Fruit fly (Drosophila melanogaster) whole organism, embryonic: ENCODE measurements around the gene rempA.

ENCODE experiments used
- Ada2b ChIP-seq: fragments of 200-800 bp; sonication (Bioruptor generic); IDR thresholded peaks from 2 replicates; pipeline ENCODE4 v1.3.6; 2022; ENCODE audit warnings: missing biosample characterization, missing genetic modification characterization
- Aef1 ChIP-seq: fragments of 200-800 bp; sonication (Bioruptor generic); IDR thresholded peaks from 3 replicates; pipeline ENCODE4 v1.3.6; 2022; ENCODE audit warnings: missing biosample characterization, missing genetic modification characterization
- Atf3 ChIP-seq: fragments of 200-800 bp; sonication (Bioruptor generic); optimal IDR thresholded peaks from 3 replicates; lab custom pipeline; 2016; ENCODE audit warnings: missing biosample characterization, missing genetic modification characterization
- CG11247 ChIP-seq: fragments of 200-800 bp; sonication (Bioruptor generic); IDR thresholded peaks from 2 replicates; pipeline ENCODE4 v1.3.6; 2022; ENCODE audit warnings: missing biosample characterization, missing genetic modification characterization
- CG11723 ChIP-seq: fragments of 200-800 bp; sonication (Bioruptor generic); optimal IDR thresholded peaks from 2 replicates; lab custom pipeline; 2017; ENCODE audit warnings: missing biosample characterization, mild to moderate bottlenecking, missing genetic modification characterization
- CG12391 ChIP-seq: fragments of 200-800 bp; sonication (Bioruptor generic); optimal IDR thresholded peaks from 3 replicates; lab custom pipeline; 2018; ENCODE audit warnings: missing biosample characterization, mild to moderate bottlenecking, missing genetic modification characterization, moderate library complexity
- CG12744 ChIP-seq: fragments of 200-800 bp; sonication (Bioruptor generic); optimal IDR thresholded peaks from 2 replicates; lab custom pipeline; 2016; ENCODE audit warnings: missing biosample characterization, missing genetic modification characterization
- CG13287 ChIP-seq: fragments of 200-800 bp; sonication (Bioruptor generic); IDR thresholded peaks from 2 replicates; pipeline ENCODE4 v1.3.6; 2022; ENCODE audit warnings: missing biosample characterization, missing genetic modification characterization; ENCODE audit not compliant: partially characterized antibody
- CG13894 ChIP-seq: fragments of 200-800 bp; sonication (Bioruptor generic); optimal IDR thresholded peaks from 3 replicates; lab custom pipeline; 2018; ENCODE audit warnings: missing biosample characterization, mild to moderate bottlenecking, missing genetic modification characterization, moderate library complexity
- CG14441 ChIP-seq: fragments of 200-800 bp; sonication (Bioruptor generic); IDR thresholded peaks from 2 replicates; pipeline ENCODE4 v1.3.6; 2022; ENCODE audit warnings: missing biosample characterization, missing genetic modification characterization
- CG17359 ChIP-seq: fragments of 200-800 bp; sonication (Bioruptor generic); optimal IDR thresholded peaks from 3 replicates; lab custom pipeline; 2018; ENCODE audit warnings: missing biosample characterization, mild to moderate bottlenecking, missing genetic modification characterization, moderate library complexity
- CG17912 ChIP-seq: fragments of 200-800 bp; sonication (Bioruptor generic); optimal IDR thresholded peaks from 2 replicates; lab custom pipeline; 2018; ENCODE audit warnings: missing biosample characterization, mild to moderate bottlenecking, missing genetic modification characterization
- CG1832 ChIP-seq: fragments of 200-800 bp; sonication (Bioruptor generic); optimal IDR thresholded peaks from 2 replicates; lab custom pipeline; 2017; ENCODE audit warnings: missing biosample characterization, mild to moderate bottlenecking, missing genetic modification characterization, inconsistent platforms
- CG31441 ChIP-seq: fragments of 200-800 bp; sonication (Bioruptor generic); IDR thresholded peaks from 2 replicates; pipeline ENCODE4 v1.3.6; 2022; ENCODE audit warnings: missing biosample characterization, missing genetic modification characterization
- CG6683 ChIP-seq: fragments of 200-800 bp; sonication (Bioruptor generic); optimal IDR thresholded peaks from 2 replicates; lab custom pipeline; 2017; ENCODE audit warnings: missing biosample characterization, mild to moderate bottlenecking, missing genetic modification characterization, missing genetic modification reagents
- CG6854 ChIP-seq: fragments of 200-800 bp; sonication (Bioruptor generic); optimal IDR thresholded peaks from 3 replicates; lab custom pipeline; 2017; ENCODE audit warnings: missing biosample characterization, mild to moderate bottlenecking, missing genetic modification characterization
- CG7987 ChIP-seq: fragments of 200-800 bp; sonication (Bioruptor generic); optimal IDR thresholded peaks from 2 replicates; lab custom pipeline; 2018; ENCODE audit warnings: missing biosample characterization, mild to moderate bottlenecking, missing genetic modification characterization, moderate library complexity
- CG8089 ChIP-seq: fragments of 200-800 bp; sonication (Bioruptor generic); optimal IDR thresholded peaks from 3 replicates; lab custom pipeline; 2016; ENCODE audit warnings: missing biosample characterization, missing genetic modification characterization
- Dref ChIP-seq: fragments of 200-800 bp; sonication (Bioruptor generic); IDR thresholded peaks from 2 replicates; pipeline ENCODE4 v1.3.6; 2022; ENCODE audit warnings: missing biosample characterization, missing genetic modification characterization
- Hr39 ChIP-seq: fragments of >200 bp; optimal IDR thresholded peaks from 2 replicates; lab custom pipeline; 2017
- Med ChIP-seq: fragments of 200-800 bp; sonication (Bioruptor generic); peaks from one replicate; lab custom pipeline; 2016; ENCODE audit warnings: missing biosample characterization, missing genetic modification characterization, mild to moderate bottlenecking, inconsistent platforms, moderate library complexity
- NK7.1 ChIP-seq: fragments of 200-800 bp; sonication (Bioruptor generic); optimal IDR thresholded peaks from 3 replicates; lab custom pipeline; 2016; ENCODE audit warnings: missing biosample characterization, missing genetic modification characterization
- Nf-YB ChIP-seq: fragments of 200-800 bp; sonication (Bioruptor generic); optimal IDR thresholded peaks from 3 replicates; lab custom pipeline; 2019; ENCODE audit warnings: missing biosample characterization, mild to moderate bottlenecking, missing genetic modification characterization, moderate library complexity
- NfI ChIP-seq: fragments of 200-800 bp; sonication (Bioruptor generic); optimal IDR thresholded peaks from 3 replicates; lab custom pipeline; 2018; ENCODE audit warnings: missing biosample characterization, mild to moderate bottlenecking, missing genetic modification characterization, moderate library complexity
- Optix ChIP-seq: fragments of 200-800 bp; sonication (Bioruptor generic); IDR thresholded peaks from 3 replicates; pipeline ENCODE4 v1.3.6; 2022; ENCODE audit warnings: missing biosample characterization, missing genetic modification characterization
- Sox100B ChIP-seq: fragments of 200-800 bp; sonication (Bioruptor generic); optimal IDR thresholded peaks from 3 replicates; lab custom pipeline; 2018; ENCODE audit warnings: missing biosample characterization, mild to moderate bottlenecking, missing genetic modification characterization
- Stat92E ChIP-seq, 3 experiments: fragments of >200 bp in 2 of 3; fragments of 200-800 bp in 1 of 3; sonication (Bioruptor generic) in 1 of 3; optimal IDR thresholded peaks; 2 replicates each; lab custom pipeline; 2017 to 2019; ENCODE audit warnings: missing biosample characterization in 3 of 3, missing genetic modification characterization in 3 of 3, mild to moderate bottlenecking in 1 of 3, moderate library complexity in 1 of 3
- abd-A ChIP-seq: fragments of 200-800 bp; sonication (Bioruptor generic); optimal IDR thresholded peaks from 3 replicates; lab custom pipeline; 2019; ENCODE audit warnings: missing biosample characterization, mild to moderate bottlenecking, missing genetic modification characterization, moderate library complexity
- bab2 ChIP-seq: fragments of 200-800 bp; sonication (Bioruptor generic); optimal IDR thresholded peaks from 2 replicates; lab custom pipeline; 2016; ENCODE audit warnings: missing biosample characterization, missing genetic modification characterization
- ci ChIP-seq: fragments of 200-800 bp; sonication (Bioruptor generic); IDR thresholded peaks from 3 replicates; pipeline ENCODE4 v1.3.6; 2022; ENCODE audit warnings: missing biosample characterization, missing genetic modification characterization
- crol ChIP-seq: fragments of 200-800 bp; sonication (Bioruptor generic); IDR thresholded peaks from 2 replicates; pipeline ENCODE4 v1.3.6; 2022; ENCODE audit warnings: missing biosample characterization, missing genetic modification characterization
- danr ChIP-seq: fragments of 200-800 bp; sonication (Bioruptor generic); IDR thresholded peaks from 2 replicates; pipeline ENCODE4 v1.3.6; 2022; ENCODE audit warnings: missing biosample characterization, missing genetic modification characterization
- fu2 ChIP-seq: fragments of 200-800 bp; sonication (Bioruptor generic); optimal IDR thresholded peaks from 2 replicates; lab custom pipeline; 2016; ENCODE audit warnings: missing biosample characterization, missing genetic modification characterization
- gro ChIP-seq: fragments of 200-800 bp; sonication (Bioruptor generic); optimal IDR thresholded peaks from 2 replicates; lab custom pipeline; 2016; ENCODE audit warnings: missing biosample characterization, missing genetic modification characterization
- kni ChIP-seq: fragments of 200-800 bp; sonication (Bioruptor generic); optimal IDR thresholded peaks from 3 replicates; lab custom pipeline; 2017; ENCODE audit warnings: mild to moderate bottlenecking, missing biosample characterization, missing genetic modification reagents, missing genetic modification characterization
- mam ChIP-seq: fragments of 200-800 bp; sonication (Bioruptor generic); optimal IDR thresholded peaks from 3 replicates; lab custom pipeline; 2016; ENCODE audit warnings: missing biosample characterization, missing genetic modification characterization
- onecut ChIP-seq: fragments of 200-800 bp; sonication (Bioruptor generic); IDR thresholded peaks from 2 replicates; pipeline ENCODE4 v1.3.6; 2022; ENCODE audit warnings: missing biosample characterization, missing genetic modification characterization
- org-1 ChIP-seq: fragments of 200-800 bp; sonication (Bioruptor generic); optimal IDR thresholded peaks from 2 replicates; lab custom pipeline; 2017; ENCODE audit warnings: missing biosample characterization, missing genetic modification characterization
- pzg ChIP-seq: fragments of 200-800 bp; sonication (Bioruptor generic); optimal IDR thresholded peaks from 3 replicates; lab custom pipeline; 2018; ENCODE audit warnings: missing biosample characterization, mild to moderate bottlenecking, missing genetic modification characterization, moderate library complexity
- ro ChIP-seq: fragments of 200-800 bp; sonication (Bioruptor generic); IDR thresholded peaks from 2 replicates; pipeline ENCODE4 v1.3.6; 2022; ENCODE audit warnings: missing biosample characterization, missing genetic modification characterization
- run ChIP-seq: fragments of 200-800 bp; sonication (Bioruptor generic); optimal IDR thresholded peaks from 3 replicates; lab custom pipeline; 2018; ENCODE audit warnings: missing biosample characterization, mild to moderate bottlenecking, missing genetic modification characterization
- sens ChIP-seq: fragments of 200-800 bp; sonication (Bioruptor generic); peaks from one replicate; lab custom pipeline; 2016; ENCODE audit warnings: missing biosample characterization, missing genetic modification characterization
- seq ChIP-seq: fragments of 200-800 bp; sonication (Bioruptor generic); IDR thresholded peaks from 2 replicates; pipeline ENCODE4 v1.3.6; 2022; ENCODE audit warnings: missing biosample characterization, missing genetic modification characterization
- sim ChIP-seq: fragments of 200-800 bp; sonication (Bioruptor generic); IDR thresholded peaks from 2 replicates; pipeline ENCODE4 v1.3.6; 2022; ENCODE audit warnings: missing biosample characterization, missing genetic modification characterization
- vnd ChIP-seq: fragments of 200-800 bp; sonication (Bioruptor generic); IDR thresholded peaks from 3 replicates; pipeline ENCODE4 v1.3.6; 2022; ENCODE audit warnings: missing biosample characterization, missing genetic modification characterization; ENCODE audit not compliant: partially characterized antibody

rempA gene

DNA sequence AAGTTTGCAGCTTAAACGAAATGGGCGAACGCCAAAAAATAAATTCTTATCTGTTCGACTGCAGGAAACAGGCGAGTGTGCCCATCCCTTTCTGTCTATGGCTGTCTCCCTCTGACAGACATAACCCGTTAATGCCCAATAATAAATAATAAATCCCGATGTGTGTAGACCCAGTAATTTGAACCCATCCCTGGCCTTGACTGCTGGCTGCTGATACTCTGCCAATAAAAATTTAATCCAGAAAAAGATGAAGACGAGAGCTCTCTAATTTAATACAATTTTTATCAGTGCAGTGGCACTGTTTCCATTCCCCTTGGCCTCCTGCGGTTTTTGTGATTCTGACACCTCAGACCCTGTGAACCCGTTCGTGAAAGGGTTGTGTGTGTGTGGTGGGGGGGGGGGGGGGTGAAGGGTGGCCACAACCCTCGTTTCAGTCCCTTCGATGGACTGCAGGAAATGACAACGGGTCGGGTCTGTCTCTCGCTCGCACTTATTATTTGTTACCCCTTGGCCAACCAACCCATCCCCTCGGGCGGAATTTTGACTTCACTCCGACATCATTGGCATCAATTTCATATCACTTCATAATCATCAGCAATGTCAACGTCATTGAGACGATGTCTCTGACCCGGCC is 34.4 kb downstream of the rempA start (continued):
- TF ChIP-seq CG12744, result no peak
- TF ChIP-seq CG7987 (GFP tag; lab: Kevin White, UChicago), result no peak
- no peak for TF ChIP-seq CG8089 (GFP tag; lab: Kevin White, UChicago)
- no peak for TF ChIP-seq Ada2b (GFP tag; lab: Robert Waterston, UW)
- no peak for TF ChIP-seq ro (GFP tag; lab: Robert Waterston, UW)
- no peak for TF ChIP-seq CG11247 (GFP tag; lab: Robert Waterston, UW)
- TF ChIP-seq CG13894 (tag; lab: Kevin White, UChicago), result no peak
- no peak for TF ChIP-seq mam (GFP tag; lab: Kevin White, UChicago)
- no peak for TF ChIP-seq Dref (GFP tag; lab: Robert Waterston, UW)
- TF ChIP-seq CG14441 (GFP tag; lab: Robert Waterston, UW), result no peak
- peak; percentile 75 for TF ChIP-seq sens (GFP tag; lab: Kevin White, UChicago)
- TF ChIP-seq CG6683 (GFP tag; lab: Kevin White, UChicago), result no peak
- no peak for TF ChIP-seq Atf3 (GFP tag; lab: Kevin White, UChicago)
- 0 out of 3 replicates have a peak, but pooled peaks have one; percentile 28 for TF ChIP-seq Optix (GFP tag; lab: Robert Waterston, UW)
- TF ChIP-seq crol, result peak; percentile 92
- no peak for TF ChIP-seq NfI (GFP tag; lab: Kevin White, UChicago)
- TF ChIP-seq CG31441, result no peak
- TF ChIP-seq abd-A, result peak; percentile 18
- TF ChIP-seq fu2 (GFP tag; lab: Kevin White, UChicago), result no peak
- TF ChIP-seq CG12391 (tag; lab: Kevin White, UChicago), result no peak
- no peak for TF ChIP-seq CG13287 (GFP tag; lab: Robert Waterston, UW)
- no peak for TF ChIP-seq Stat92E (GFP tag; optimal IDR thresholded peaks at IDR 0.05; lab: Kevin White, UChicago)
- no peak for TF ChIP-seq CG6854 (GFP tag; lab: Kevin White, UChicago)
- TF ChIP-seq pzg, result no peak
- no peak for TF ChIP-seq bab2 (GFP tag; lab: Kevin White, UChicago)
- no peak for TF ChIP-seq gro
- TF ChIP-seq CG17359 (tag; lab: Kevin White, UChicago), result no peak
- no peak for TF ChIP-seq danr (GFP tag; lab: Robert Waterston, UW)
- TF ChIP-seq kni, result peak; percentile 35
- TF ChIP-seq CG1832 (GFP tag; lab: Kevin White, UChicago), result peak; percentile 17
- TF ChIP-seq Aef1 (GFP tag; lab: Robert Waterston, UW), result no peak
- TF ChIP-seq CG11723 (GFP tag; lab: Kevin White, UChicago), result no peak
- TF ChIP-seq Med, result peak; percentile 5
- TF ChIP-seq Nf-YB (GFP tag; lab: Kevin White, UChicago), result no peak
- no peak for TF ChIP-seq onecut (GFP tag; lab: Robert Waterston, UW)
- 0 out of 3 replicates have a peak, but pooled peaks have one; percentile 7 for TF ChIP-seq vnd (GFP tag; lab: Robert Waterston, UW)
- no peak for TF ChIP-seq sim (GFP tag; lab: Robert Waterston, UW)
- TF ChIP-seq org-1 (GFP tag; lab: Kevin White, UChicago), result no peak
- TF ChIP-seq Sox100B (GFP tag; lab: Kevin White, UChicago), result no peak
- no peak for TF ChIP-seq ci (GFP tag; lab: Robert Waterston, UW)
- 0 out of 2 replicates have a peak, but pooled peaks have one; percentile 25 for TF ChIP-seq seq (GFP tag; lab: Robert Waterston, UW)
- TF ChIP-seq Hr39 (lab: Kevin White, UChicago), result peak; percentile 47
- TF ChIP-seq NK7.1 (GFP tag; lab: Kevin White, UChicago), result no peak
- no peak for TF ChIP-seq CG17912 (GFP tag; lab: Kevin White, UChicago)
- TF ChIP-seq run (tag; lab: Kevin White, UChicago), result peak; percentile 7
- TF ChIP-seq, all 482 proteins: peak for 17
